Worm (Caenorhabditis elegans): ENCODE results near the gene srt-65.

ce11 chrV:5198240-5198639 lies 25.5 kb upstream of the srt-65 start, which contains the start of gene Y47A7.2:
- TF ChIP-seq elt-2 (tag; optimal IDR thresholded peaks at IDR 0.05): no peak
- no peak for TF ChIP-seq lsy-2 (tag; optimal IDR thresholded peaks at IDR 0.05)
- TF ChIP-seq pqm-1 (tag; optimal IDR thresholded peaks at IDR 0.05): no peak
- no peak for TF ChIP-seq elt-3 (tag; optimal IDR thresholded peaks at IDR 0.05)
- TF ChIP-seq skn-1 (tag; optimal IDR thresholded peaks at IDR 0.05): no peak
- no peak for TF ChIP-seq unc-62 (GFP tag; optimal IDR thresholded peaks at IDR 0.05)
- TF ChIP-seq snpc-4 (tag; optimal IDR thresholded peaks at IDR 0.05): no peak
- TF ChIP-seq nhr-237 (tag; optimal IDR thresholded peaks at IDR 0.05): no peak
